Fruit fly (Drosophila melanogaster) Kc167 (cell line): ENCODE results near the gene Vps29.

Experiments used
- Myc ChIP-seq: fragments of >200 bp; optimal IDR thresholded peaks from 2 replicates; lab custom pipeline; 2017; ENCODE audit warnings: missing external identifiers
- Sin3A ChIP-seq: fragments of >200 bp; optimal IDR thresholded peaks from 2 replicates; lab custom pipeline; 2018; ENCODE audit warnings: missing external identifiers
- h ChIP-seq: fragments of >200 bp; optimal IDR thresholded peaks from 3 replicates; lab custom pipeline; 2018; ENCODE audit warnings: missing external identifiers
- insv ChIP-seq: fragments of >200 bp; optimal IDR thresholded peaks from 3 replicates; lab custom pipeline; 2018; ENCODE audit warnings: missing external identifiers
- psq ChIP-seq: fragments of >200 bp; optimal IDR thresholded peaks from 2 replicates; lab custom pipeline; 2017; ENCODE audit warnings: missing external identifiers
- ttk ChIP-seq: sonication (Bioruptor generic); optimal IDR thresholded peaks from 2 replicates; lab custom pipeline; 2017; ENCODE audit warnings: missing external identifiers

Gene Vps29

dm6 chr2L:1123078-1123818, 27.3 kb upstream of the Vps29 start:
- TF ChIP-seq h (no peak), insv (lab: Kevin White, UChicago) (no peak), ttk (lab: Kevin White, UChicago) (no peak), Sin3A (lab: Kevin White, UChicago) (no peak), Myc (lab: Kevin White, UChicago) (no peak), psq (lab: Kevin White, UChicago) (no peak)

DNA sequence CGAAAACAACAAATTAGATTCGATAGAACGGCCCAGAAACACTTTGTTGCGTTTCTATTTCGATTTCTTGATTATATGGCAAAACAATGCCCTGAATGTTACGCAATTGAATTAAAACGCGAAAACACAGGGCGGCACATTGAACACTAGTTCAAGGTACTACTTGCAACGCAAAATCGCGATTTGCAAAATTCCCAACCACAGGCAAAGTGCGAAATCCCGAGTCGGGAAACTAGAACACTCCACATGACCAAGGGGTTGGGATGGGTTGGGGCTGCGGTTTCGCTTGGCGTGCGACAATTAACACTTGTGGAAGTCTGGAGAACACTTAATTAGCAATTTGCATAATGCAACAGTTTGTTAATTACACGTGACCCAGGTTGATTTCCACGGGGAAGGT, 26.3 kb upstream of the Vps29 start:
- TF ChIP-seq Myc (lab: Kevin White, UChicago), result no peak
- TF ChIP-seq ttk (lab: Kevin White, UChicago), result no peak
- no peak for TF ChIP-seq psq (lab: Kevin White, UChicago)
- TF ChIP-seq Sin3A (lab: Kevin White, UChicago), result no peak
- no peak for TF ChIP-seq insv (lab: Kevin White, UChicago)
- no peak for TF ChIP-seq h

dm6 chr2L:1125437-1125836, 25.1 kb upstream of the Vps29 start:
- TF ChIP-seq ttk (lab: Kevin White, UChicago) (no peak), psq (lab: Kevin White, UChicago) (no peak), insv (lab: Kevin White, UChicago) (no peak), Myc (lab: Kevin White, UChicago) (no peak), h (no peak), Sin3A (lab: Kevin White, UChicago) (no peak)

DNA sequence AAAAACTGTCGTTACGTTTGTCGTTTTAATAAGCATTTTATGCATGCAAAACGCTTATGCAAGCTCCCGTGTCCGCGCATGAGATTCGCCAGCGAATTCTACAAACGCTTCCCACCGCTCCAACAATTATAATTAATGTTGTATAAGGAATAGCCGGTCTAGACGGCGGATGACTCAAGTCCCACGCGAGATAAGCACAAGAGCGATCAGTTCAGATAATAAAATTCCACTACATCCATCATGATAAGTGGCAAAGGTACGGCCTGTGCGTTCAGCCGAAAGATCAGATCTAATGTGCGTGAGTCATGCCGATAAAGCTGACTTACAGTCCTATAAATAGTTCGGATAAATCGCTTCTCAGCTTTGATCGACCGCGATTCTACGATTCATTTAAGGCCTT, 24.0 kb upstream of the Vps29 start:
- TF ChIP-seq Sin3A (lab: Kevin White, UChicago) (no peak), Myc (lab: Kevin White, UChicago) (no peak), psq (lab: Kevin White, UChicago) (no peak), ttk (lab: Kevin White, UChicago) (no peak)

- TF ChIP-seq h, result no peak
- TF ChIP-seq psq (lab: Kevin White, UChicago), result no peak
- no peak for TF ChIP-seq Myc (lab: Kevin White, UChicago)
- TF ChIP-seq insv (lab: Kevin White, UChicago), result no peak
- TF ChIP-seq Sin3A (lab: Kevin White, UChicago), result no peak
- TF ChIP-seq ttk (lab: Kevin White, UChicago), result no peak
These were observed 23.0 kb upstream of the Vps29 start for dm6 chr2L:1127434-1128089.

- TF ChIP-seq Sin3A (lab: Kevin White, UChicago), result no peak
- TF ChIP-seq ttk (lab: Kevin White, UChicago), result no peak
- TF ChIP-seq h, result no peak
- TF ChIP-seq psq (lab: Kevin White, UChicago), result no peak
- no peak for TF ChIP-seq insv (lab: Kevin White, UChicago)
- TF ChIP-seq Myc (lab: Kevin White, UChicago), result no peak
These were observed 22.1 kb upstream of the Vps29 start for dm6 chr2L:1128344-1128931.

DNA sequence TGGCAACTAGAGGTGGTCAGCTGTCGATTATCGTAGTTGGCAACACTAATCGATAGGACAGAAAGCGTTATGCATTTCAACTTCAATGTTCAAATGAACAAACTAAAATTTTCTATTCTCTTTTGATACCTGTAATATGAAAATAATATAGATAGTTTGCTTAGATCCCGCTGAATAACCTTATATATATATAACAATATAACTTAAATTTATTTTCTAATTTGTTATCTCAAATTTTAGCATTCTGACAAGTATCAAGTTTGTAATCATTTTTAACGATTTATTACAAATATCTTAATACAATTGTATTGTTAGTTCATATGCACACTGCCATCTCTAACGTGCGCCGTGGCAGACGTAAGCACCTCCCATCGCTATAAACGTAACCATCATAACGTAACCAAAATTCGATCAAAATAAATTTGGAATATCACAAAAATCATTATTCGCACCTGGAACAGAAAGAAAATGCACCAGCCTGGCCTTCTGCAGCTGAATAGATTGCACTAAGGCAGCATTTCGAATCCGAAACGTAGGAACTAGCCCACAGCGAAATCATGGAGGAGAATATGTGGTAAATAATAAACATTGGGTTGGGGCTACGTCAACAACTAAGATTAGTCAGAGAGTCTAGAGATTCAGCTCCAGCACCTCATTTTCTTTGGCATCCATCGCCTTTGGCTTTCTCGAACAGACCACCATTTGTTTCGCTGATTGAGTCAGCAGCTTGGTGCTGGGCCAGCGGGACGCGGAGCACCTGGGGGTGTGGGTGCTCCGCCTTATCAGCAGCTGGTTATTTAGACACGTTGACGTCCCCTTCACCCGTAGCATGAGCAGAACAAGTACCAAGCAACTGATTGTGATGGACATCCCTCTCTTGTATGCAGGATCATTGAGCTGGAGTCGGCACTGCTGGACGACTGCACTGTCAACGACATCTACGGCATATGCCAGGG, 21.4 kb upstream of the Vps29 start, which contains the start of the genes Pino and TBC1D23:
Gene Pino, minus strand, starts transcription at position 22 of the 956 bp plus-strand sequence.
Gene TBC1D23, plus strand, starts transcription at position 385 of the 956 bp plus-strand sequence.
- no peak for TF ChIP-seq h
- TF ChIP-seq psq (lab: Kevin White, UChicago), result no peak
- no peak for TF ChIP-seq insv (lab: Kevin White, UChicago)
- no peak for TF ChIP-seq ttk (lab: Kevin White, UChicago)
- TF ChIP-seq Sin3A (lab: Kevin White, UChicago), result no peak
- TF ChIP-seq Myc (lab: Kevin White, UChicago), result no peak

DNA sequence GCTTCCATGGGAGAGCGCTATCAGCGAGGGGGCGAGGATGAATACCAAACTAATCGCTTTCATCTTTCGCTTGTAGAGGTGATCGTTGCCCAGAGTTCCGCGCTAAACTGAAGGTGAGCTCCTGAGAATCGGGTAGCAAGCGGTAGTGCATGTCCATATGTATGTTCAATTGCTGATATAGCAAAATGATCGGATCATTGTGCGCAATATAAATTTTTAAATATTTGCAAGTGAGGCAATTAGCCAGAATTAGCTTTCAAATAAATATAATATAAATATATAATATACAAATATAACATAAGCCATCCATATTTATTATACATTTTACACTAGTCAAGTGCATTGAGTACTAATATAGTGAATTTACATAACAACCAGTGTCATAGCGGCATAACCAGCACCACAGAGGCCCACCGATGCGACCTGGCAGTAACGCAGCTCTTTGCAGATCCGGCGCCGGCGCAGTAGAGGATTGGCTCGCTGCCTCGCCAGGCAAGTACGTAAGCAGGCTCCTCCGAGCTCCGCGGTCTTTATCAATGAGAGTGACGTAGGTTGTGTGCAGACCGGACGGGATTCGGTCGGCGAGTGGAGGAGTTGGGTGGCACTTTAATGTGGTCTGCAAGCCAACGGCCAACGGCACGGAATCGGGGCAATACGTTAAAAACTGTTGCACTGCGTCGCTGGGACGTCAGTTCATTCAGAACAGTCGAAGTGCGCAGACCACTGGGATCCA, 16.4 kb upstream of the Vps29 start, which contains the start of the genes Iris and CG4577:
Gene Iris, minus strand, starts transcription at position 88 of the 733 bp plus-strand sequence.
Gene CG4577, plus strand, starts transcription at position 683 of the 733 bp plus-strand sequence.
- TF ChIP-seq Myc (lab: Kevin White, UChicago) (no peak), h (no peak), Sin3A (lab: Kevin White, UChicago) (no peak), ttk (lab: Kevin White, UChicago) (no peak)

DNA sequence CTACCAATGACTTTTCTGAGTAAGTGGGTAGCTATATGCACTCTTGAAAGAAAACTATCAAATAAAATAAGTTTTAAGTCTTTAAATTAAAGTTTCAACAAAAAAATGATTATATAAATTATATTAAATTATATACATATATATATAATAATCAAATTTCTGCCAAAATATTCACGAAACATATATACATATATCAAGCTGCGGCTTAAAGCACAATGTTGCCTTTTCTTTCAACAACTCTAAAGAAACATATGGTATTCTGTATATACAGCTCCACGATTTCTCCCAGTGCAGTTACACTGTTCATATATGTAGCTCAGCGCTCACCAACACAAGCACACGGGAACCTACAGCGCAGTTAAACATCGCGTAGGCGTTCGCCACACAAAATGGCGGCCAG, 15.1 kb upstream of the Vps29 start:
- TF ChIP-seq insv (lab: Kevin White, UChicago), result no peak
- TF ChIP-seq ttk (lab: Kevin White, UChicago), result no peak
- TF ChIP-seq h, result no peak
- TF ChIP-seq psq (lab: Kevin White, UChicago), result no peak
- no peak for TF ChIP-seq Myc (lab: Kevin White, UChicago)
- TF ChIP-seq Sin3A (lab: Kevin White, UChicago), result no peak

- no peak for TF ChIP-seq h
- TF ChIP-seq psq (lab: Kevin White, UChicago), result no peak
- no peak for TF ChIP-seq ttk (lab: Kevin White, UChicago)
- TF ChIP-seq Sin3A (lab: Kevin White, UChicago), result no peak
- TF ChIP-seq insv (lab: Kevin White, UChicago), result no peak
- TF ChIP-seq Myc (lab: Kevin White, UChicago), result no peak
These were observed 13.6 kb upstream of the Vps29 start for dm6 chr2L:1136993-1137392.
